Fruit fly (Drosophila melanogaster): ENCODE measurements around the gene HIP.

HIP gene

DNA sequence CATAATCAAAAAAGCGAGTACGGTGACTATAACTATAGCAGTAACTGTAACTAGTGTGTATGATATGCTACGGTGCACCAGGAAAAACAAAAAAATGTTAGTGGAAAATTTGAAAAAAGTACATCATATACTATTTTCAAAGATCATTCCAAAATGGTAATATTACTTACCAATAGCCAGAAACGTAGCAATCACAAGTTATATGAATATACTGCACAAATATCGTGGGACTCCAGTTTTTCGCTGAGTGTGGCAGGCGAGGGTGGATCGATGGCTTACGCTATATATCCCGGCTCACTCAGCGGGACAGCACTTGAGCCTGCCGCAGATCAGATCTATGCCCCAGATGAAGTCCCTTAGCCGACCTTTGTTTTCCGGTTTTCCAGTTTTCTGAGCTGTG, 38.7 kb downstream of the HIP start (continued):
- TF ChIP-seq CG14710 (tag; optimal IDR thresholded peaks at IDR 0.05) (no peak), Mrtf (GFP tag; IDR thresholded peaks at IDR 0.05) (no peak), shn (GFP tag; optimal IDR thresholded peaks at IDR 0.05) (no peak)

DNA sequence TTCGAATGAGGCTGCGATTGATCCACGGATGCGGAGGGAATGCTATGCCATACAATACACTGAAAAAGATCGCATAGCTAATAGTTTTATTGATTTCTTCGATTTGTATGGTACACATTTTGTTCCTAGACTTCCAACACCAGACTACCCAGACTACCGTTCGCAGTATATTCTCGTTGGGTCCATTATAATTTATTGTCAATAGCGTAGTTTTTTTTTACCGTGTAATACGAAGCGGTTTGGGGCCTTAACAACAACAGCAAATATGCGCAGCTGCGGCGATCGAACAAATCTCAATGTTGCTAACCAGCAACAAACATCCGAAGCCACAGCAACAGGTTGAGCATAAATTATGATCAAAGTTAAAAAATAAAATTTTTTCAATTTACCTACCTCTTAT, 39.7 kb downstream of the HIP start:
- TF ChIP-seq Trl (optimal IDR thresholded peaks at IDR 0.05) (no peak), Trl (GFP tag; optimal IDR thresholded peaks at IDR 0.05) (peak; percentile 67), CG17802 (tag; optimal IDR thresholded peaks at IDR 0.05) (peak; percentile 48), CG18011 (GFP tag; optimal IDR thresholded peaks at IDR 0.05) (peak; percentile 39), CG8290 (GFP tag; optimal IDR thresholded peaks at IDR 0.05) (peak; percentile 10), CG8290 (tag; optimal IDR thresholded peaks at IDR 0.05) (peak; percentile 26 to 85), E2f1 (GFP tag; IDR thresholded peaks at IDR 0.05) (peak; percentile 75), sc (optimal IDR thresholded peaks at IDR 0.05) (no peak), sc (GFP tag; optimal IDR thresholded peaks at IDR 0.05) (peak; percentile 51), sisA (GFP tag; IDR thresholded peaks at IDR 0.05) (peak; percentile 83), peb (GFP tag; IDR thresholded peaks at IDR 0.05) (peak; percentile 40; the same call in 1 of the 2 replicates), NFAT (GFP tag; IDR thresholded peaks at IDR 0.05) (peak; percentile 85), fd102C (GFP tag; optimal IDR thresholded peaks at IDR 0.05) (peak; percentile 43), Adf1 (GFP tag; IDR thresholded peaks at IDR 0.05) (peak; percentile 17), lmd (GFP tag; IDR thresholded peaks at IDR 0.05) (peak; percentile 81), CG10654 (GFP tag; optimal IDR thresholded peaks at IDR 0.05) (peak; percentile 63), chn (GFP tag; optimal IDR thresholded peaks at IDR 0.05) (peak; percentile 84), CG7372 (GFP tag; IDR thresholded peaks at IDR 0.05) (peak; percentile 59), CG12219 (GFP tag; optimal IDR thresholded peaks at IDR 0.05) (peak; percentile 82), Lhr (GFP tag; optimal IDR thresholded peaks at IDR 0.05) (peak; percentile 20), Gsc (GFP tag; IDR thresholded peaks at IDR 0.05) (peak; percentile 38; the same call in 1 of the 2 replicates), Pdp1 (GFP tag; optimal IDR thresholded peaks at IDR 0.05) (peak; percentile 52 to 72), zfh2 (GFP tag; optimal IDR thresholded peaks at IDR 0.05) (peak; percentile 73), CG7745 (tag; optimal IDR thresholded peaks at IDR 0.05) (no peak), CG10565 (GFP tag; optimal IDR thresholded peaks at IDR 0.05) (no peak), CG9932 (GFP tag; IDR thresholded peaks at IDR 0.05) (peak; percentile 88), aop (GFP tag; IDR thresholded peaks at IDR 0.05) (0 out of 2 replicates have a peak, but pooled peaks have one; percentile 45), ranshi (GFP tag; IDR thresholded peaks at IDR 0.05) (peak; percentile 59), ac (GFP tag; optimal IDR thresholded peaks at IDR 0.05) (peak; percentile 64), lab (GFP tag; optimal IDR thresholded peaks at IDR 0.05) (peak; percentile 85), tio (GFP tag; optimal IDR thresholded peaks at IDR 0.05) (peak; percentile 75), tll (GFP tag; optimal IDR thresholded peaks at IDR 0.05) (no peak), HLH54F (GFP tag; optimal IDR thresholded peaks at IDR 0.05) (peak; percentile 78), CG17912 (GFP tag; optimal IDR thresholded peaks at IDR 0.05) (peak; percentile 51), twi (tag; optimal IDR thresholded peaks at IDR 0.05) (peak; percentile 35), ase (GFP tag; IDR thresholded peaks at IDR 0.05) (peak; percentile 73; the same call in 2 of the 3 replicates), CG9797 (GFP tag; optimal IDR thresholded peaks at IDR 0.05) (no peak), CG18262 (tag; optimal IDR thresholded peaks at IDR 0.05) (peak; percentile 78), D19B (GFP tag; optimal IDR thresholded peaks at IDR 0.05) (peak; percentile 45), CG6683 (GFP tag; optimal IDR thresholded peaks at IDR 0.05) (peak; percentile 49), wor (GFP tag; IDR thresholded peaks at IDR 0.05) (peak; percentile 61), Nf-YA (GFP tag; IDR thresholded peaks at IDR 0.05) (0 out of 2 replicates have a peak, but pooled peaks have one; percentile 40), bab2 (GFP tag; optimal IDR thresholded peaks at IDR 0.05) (peak; percentile 80), CG17568 (GFP tag; optimal IDR thresholded peaks at IDR 0.05) (peak; percentile 73), ind (GFP tag; optimal IDR thresholded peaks at IDR 0.05) (peak; percentile 74), pita (GFP tag; optimal IDR thresholded peaks at IDR 0.05) (no peak), ssp (GFP tag; IDR thresholded peaks at IDR 0.05) (peak; percentile 41; the same call in 1 of the 2 replicates)
